Worm (Caenorhabditis elegans) whole organism, L1 larva: Measurements from ENCODE around the gene ogr-2.
A peak's percentile ranks its signal among the peaks of the same experiment; 100 is the strongest.

ENCODE experiments used
- C16A3.4 ChIP-seq: fragments of 150-350 bp; optimal IDR thresholded peaks from 2 replicates; lab custom pipeline; 2014; ENCODE audit warnings: missing biosample characterization, missing genetic modification characterization
- alr-1 ChIP-seq: fragments of 200-800 bp; sonication (Bioruptor generic); optimal IDR thresholded peaks from 2 replicates; lab custom pipeline; 2018; ENCODE audit warnings: borderline replicate concordance, mild to moderate bottlenecking, missing genetic modification characterization, missing compliant biosample characterization
- blmp-1 ChIP-seq: fragments of 150-350 bp; optimal IDR thresholded peaks from 2 replicates; lab custom pipeline; 2014; ENCODE audit warnings: missing biosample characterization, missing genetic modification characterization
- ceh-8 ChIP-seq: fragments of 200-800 bp; sonication (Bioruptor generic); optimal IDR thresholded peaks from 2 replicates; lab custom pipeline; 2018; ENCODE audit warnings: mild to moderate bottlenecking, missing genetic modification characterization, moderate library complexity, missing compliant biosample characterization
- ceh-82 ChIP-seq, 3 experiments: fragments of 150-350 bp in 1 of 3; sonication (generic microtip) in 2 of 3; optimal IDR thresholded peaks; 2 replicates each; lab custom pipeline; 2014 to 2017; ENCODE audit warnings: missing biosample characterization in 3 of 3, missing genetic modification characterization in 3 of 3
- ceh-88 ChIP-seq: fragments of 200-800 bp; sonication (Bioruptor generic); IDR thresholded peaks from 2 replicates; pipeline ENCODE4 v1.3.6; 2022; ENCODE audit warnings: missing genetic modification characterization, missing compliant biosample characterization
- ceh-90 ChIP-seq: sonication (generic microtip); optimal IDR thresholded peaks from 2 replicates; lab custom pipeline; 2016; ENCODE audit warnings: missing genetic modification characterization, missing compliant biosample characterization
- dsc-1 ChIP-seq: sonication (generic microtip); optimal IDR thresholded peaks from 2 replicates; lab custom pipeline; 2016; ENCODE audit warnings: mild to moderate bottlenecking, missing genetic modification characterization, missing compliant biosample characterization
- efl-1 ChIP-seq, 4 experiments: fragments of 150-350 bp; optimal IDR thresholded peaks in 3 of 4; peaks in 1 of 4; 1 replicate in 1 of 4; 2 replicates in 3 of 4; lab custom pipeline; 2014; ENCODE audit warnings: missing biosample characterization in 2 of 4, missing genetic modification characterization in 2 of 4, missing genetic modification reagents in 2 of 4
- efl-3 ChIP-seq: fragments of 200-800 bp; sonication (Bioruptor generic); optimal IDR thresholded peaks from 2 replicates; lab custom pipeline; 2018; ENCODE audit warnings: mild to moderate bottlenecking, missing genetic modification characterization, missing compliant biosample characterization
- egl-13 ChIP-seq: sonication (generic microtip); optimal IDR thresholded peaks from 2 replicates; lab custom pipeline; 2016; ENCODE audit warnings: missing genotype, missing genetic modification reagents, missing genetic modification characterization, missing compliant biosample characterization
- egl-27 ChIP-seq, 2 experiments: fragments of 150-350 bp in 1 of 2; sonication (generic microtip); optimal IDR thresholded peaks; 3 replicates each; lab custom pipeline; 2017 to 2018; ENCODE audit warnings: missing biosample characterization in 2 of 2, missing genetic modification characterization in 2 of 2, missing genetic modification reagents in 2 of 2
- elt-2 ChIP-seq: sonication (generic microtip); optimal IDR thresholded peaks from 2 replicates; lab custom pipeline; 2016; ENCODE audit warnings: missing genetic modification characterization, mild to moderate bottlenecking, inconsistent platforms, missing compliant biosample characterization, missing genetic modification reagents
- elt-3 ChIP-seq, 6 experiments: fragments of 150-350 bp in 1 of 6; sonication (generic microtip); optimal IDR thresholded peaks; 2 replicates each; lab custom pipeline; 2017 to 2018; ENCODE audit warnings: missing biosample characterization in 6 of 6, missing genetic modification characterization in 6 of 6, inconsistent platforms in 1 of 6
- fkh-10 ChIP-seq: sonication (generic microtip); optimal IDR thresholded peaks from 2 replicates; lab custom pipeline; 2017; ENCODE audit warnings: missing biosample characterization, missing genetic modification reagents, missing genetic modification characterization
- fkh-4 ChIP-seq: sonication (generic microtip); optimal IDR thresholded peaks from 2 replicates; lab custom pipeline; 2016; ENCODE audit warnings: missing compliant biosample characterization, missing genetic modification characterization, borderline replicate concordance
- fkh-8 ChIP-seq: sonication (generic microtip); optimal IDR thresholded peaks from 2 replicates; lab custom pipeline; 2016; ENCODE audit warnings: mild to moderate bottlenecking, missing genetic modification characterization, missing compliant biosample characterization
- irx-1 ChIP-seq: sonication (generic microtip); optimal IDR thresholded peaks from 2 replicates; lab custom pipeline; 2016; ENCODE audit warnings: missing genetic modification characterization, missing compliant biosample characterization
- isw-1 ChIP-seq: fragments of 200-800 bp; sonication (Bioruptor generic); IDR thresholded peaks from 2 replicates; pipeline ENCODE4 v1.3.6; 2022; ENCODE audit warnings: missing genetic modification characterization, missing compliant biosample characterization
- jun-1 ChIP-seq: fragments of 150-350 bp; optimal IDR thresholded peaks from 2 replicates; lab custom pipeline; 2014; ENCODE audit warnings: missing biosample characterization, missing genetic modification reagents, missing genetic modification characterization
- lin-13 ChIP-seq: fragments of 150-350 bp; optimal IDR thresholded peaks from 2 replicates; lab custom pipeline; 2014; ENCODE audit warnings: missing biosample characterization, missing genetic modification reagents, missing genetic modification characterization
- lin-14 ChIP-seq: fragments of 200-800 bp; sonication (Bioruptor generic); optimal IDR thresholded peaks from 2 replicates; lab custom pipeline; 2018; ENCODE audit warnings: mild to moderate bottlenecking, missing genetic modification characterization, moderate library complexity, missing compliant biosample characterization
- lin-35 ChIP-seq, 2 experiments: fragments of 150-350 bp; optimal IDR thresholded peaks; 2 replicates each; lab custom pipeline; 2014; ENCODE audit warnings: missing biosample characterization in 2 of 2, missing genetic modification characterization in 2 of 2, missing genetic modification reagents in 2 of 2
- lsy-2 ChIP-seq, 2 experiments: fragments of 150-350 bp; optimal IDR thresholded peaks; 2 replicates each; lab custom pipeline; 2014; ENCODE audit warnings: missing biosample characterization in 2 of 2, missing genetic modification characterization in 2 of 2
- mab-9 ChIP-seq: fragments of 200-800 bp; sonication (Bioruptor generic); IDR thresholded peaks from 2 replicates; pipeline ENCODE4 v1.3.6; 2022; ENCODE audit warnings: missing genetic modification reagents, missing genetic modification characterization, missing compliant biosample characterization
- mep-1 ChIP-seq: fragments of 150-350 bp; optimal IDR thresholded peaks from 2 replicates; lab custom pipeline; 2014; ENCODE audit warnings: missing biosample characterization, missing genetic modification characterization
- nhr-19 ChIP-seq: fragments of 200-800 bp; sonication (Bioruptor generic); conservative IDR thresholded peaks from 2 replicates; pipeline ENCODE4 v1.3.6; 2022; ENCODE audit warnings: missing genetic modification characterization, missing compliant biosample characterization
- nhr-20 ChIP-seq: sonication (generic microtip); optimal IDR thresholded peaks from 2 replicates; lab custom pipeline; 2016; ENCODE audit warnings: mild to moderate bottlenecking, missing genetic modification characterization, missing compliant biosample characterization
- nhr-71 ChIP-seq: sonication (generic microtip); optimal IDR thresholded peaks from 2 replicates; lab custom pipeline; 2016; ENCODE audit warnings: mild to moderate bottlenecking, missing genetic modification characterization, moderate library complexity, missing compliant biosample characterization
- nhr-85 ChIP-seq: sonication (generic microtip); peaks from one replicate; lab custom pipeline; 2016; ENCODE audit warnings: missing genetic modification characterization, inconsistent platforms, missing compliant biosample characterization
- nhr-90 ChIP-seq: sonication (generic microtip); optimal IDR thresholded peaks from 2 replicates; lab custom pipeline; 2016; ENCODE audit warnings: mild to moderate bottlenecking, missing genetic modification characterization, missing compliant biosample characterization; ENCODE audit not compliant: poor library complexity
- pax-3 ChIP-seq: fragments of 200-800 bp; sonication (Bioruptor generic); optimal IDR thresholded peaks from 2 replicates; lab custom pipeline; 2018; ENCODE audit warnings: mild to moderate bottlenecking, missing genetic modification characterization, moderate library complexity, missing compliant biosample characterization
- rnt-1 ChIP-seq: sonication (generic microtip); optimal IDR thresholded peaks from 2 replicates; lab custom pipeline; 2016; ENCODE audit warnings: mild to moderate bottlenecking, missing genetic modification characterization, moderate library complexity, missing compliant biosample characterization
- snpc-4 ChIP-seq: fragments of 150-350 bp; optimal IDR thresholded peaks from 2 replicates; lab custom pipeline; 2014; ENCODE audit warnings: missing biosample characterization, missing genetic modification characterization
- snu-23 ChIP-seq: sonication (generic microtip); optimal IDR thresholded peaks from 2 replicates; lab custom pipeline; 2016; ENCODE audit warnings: missing genetic modification characterization, missing compliant biosample characterization
- swsn-7 ChIP-seq: sonication (generic microtip); optimal IDR thresholded peaks from 2 replicates; lab custom pipeline; 2016; ENCODE audit warnings: missing genetic modification characterization, missing compliant biosample characterization
- tbx-2 ChIP-seq: sonication (generic microtip); optimal IDR thresholded peaks from 2 replicates; lab custom pipeline; 2016; ENCODE audit warnings: missing genetic modification characterization, missing compliant biosample characterization
- xbp-1 ChIP-seq: sonication (generic microtip); optimal IDR thresholded peaks from 2 replicates; lab custom pipeline; 2016; ENCODE audit warnings: missing genetic modification characterization, missing compliant biosample characterization
- zip-4 ChIP-seq: fragments of 200-800 bp; sonication (Bioruptor generic); optimal IDR thresholded peaks from 2 replicates; lab custom pipeline; 2018; ENCODE audit warnings: mild to moderate bottlenecking, missing genetic modification characterization, moderate library complexity, missing compliant biosample characterization
- ztf-11 ChIP-seq, 2 experiments: sonication (generic microtip); optimal IDR thresholded peaks; 2 replicates each; lab custom pipeline; 2016 to 2017; ENCODE audit warnings: missing genetic modification characterization in 2 of 2, missing biosample characterization in 1 of 2, missing compliant biosample characterization in 1 of 2
- ztf-4 ChIP-seq: fragments of 150-350 bp; optimal IDR thresholded peaks from 2 replicates; lab custom pipeline; 2014; ENCODE audit warnings: missing biosample characterization, missing genetic modification characterization

ogr-2 gene

DNA sequence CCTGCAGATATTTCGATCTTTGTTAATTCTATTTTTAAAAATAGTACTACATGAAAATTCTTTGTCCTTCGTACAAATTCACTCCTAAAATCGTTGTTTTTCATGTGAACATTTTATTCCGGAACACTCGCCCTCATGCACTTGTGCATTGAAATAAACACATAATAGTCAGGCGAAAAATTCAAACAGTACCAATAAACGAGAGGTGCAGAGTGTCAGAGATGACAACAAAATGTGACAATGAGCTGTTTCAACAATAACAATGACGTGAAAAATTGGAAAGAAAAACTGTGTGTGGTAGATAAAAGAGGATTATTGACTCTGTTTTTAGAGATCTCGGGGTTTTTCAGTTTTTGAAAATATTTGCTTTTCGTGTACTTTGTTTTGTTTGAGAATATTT, 12.7 kb upstream of the ogr-2 start, which contains the start of gene F52H3.6:
Gene F52H3.6 (minus strand): TSS at position 228 of the 400 bp plus-strand sequence.
- TF ChIP-seq efl-1 (optimal IDR thresholded peaks at IDR 0.05; lab: Kevin White, UChicago), result no peak
- TF ChIP-seq efl-1 (GFP tag; optimal IDR thresholded peaks at IDR 0.05 in 1 of 2; lab: Kevin White, UChicago), result peak in 1 of 2 experiments; percentile 21
- no peak for TF ChIP-seq fkh-8 (tag; lab: Kevin White, UChicago)
- peak in 1 of 2 experiments; percentile 10 for TF ChIP-seq lin-35 (GFP tag; optimal IDR thresholded peaks at IDR 0.05; lab: Kevin White, UChicago)
- peak; percentile 16 for TF ChIP-seq elt-2 (tag; lab: Kevin White, UChicago)

DNA sequence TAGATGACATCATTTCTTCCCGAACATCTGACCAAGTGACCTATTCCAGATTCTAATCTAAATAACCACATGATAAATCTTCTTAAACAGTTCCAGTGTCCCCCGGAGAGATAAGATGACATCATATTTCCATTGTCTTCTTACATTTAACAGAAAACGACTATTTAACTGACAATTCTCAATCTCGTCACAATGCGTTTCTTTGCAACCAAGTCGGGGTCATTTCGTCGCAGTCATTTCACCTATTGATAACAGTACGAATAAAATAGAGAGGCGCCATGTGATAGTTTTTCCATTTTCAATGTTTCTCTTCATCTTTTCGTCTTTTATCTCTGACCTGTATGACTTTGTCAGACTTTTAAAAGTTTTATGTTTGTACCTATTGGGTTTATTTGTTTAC, 11.9 kb upstream of the ogr-2 start:
- no peak for TF ChIP-seq mab-9
- peak; percentile 84 for TF ChIP-seq blmp-1 (tag; lab: Kevin White, UChicago)
- peak in 1 of 2 experiments; percentile 8 for TF ChIP-seq lsy-2 (tag; optimal IDR thresholded peaks at IDR 0.05; lab: Kevin White, UChicago)
- peak; percentile 73 for TF ChIP-seq lin-14
- TF ChIP-seq nhr-20, result peak; percentile 75
- TF ChIP-seq nhr-90 (tag; lab: Kevin White, UChicago), result peak; percentile 58
- TF ChIP-seq nhr-19 (GFP tag; lab: Robert Waterston, UW), result peak; percentile 32; the same call in 1 of the 2 replicates
- no peak for TF ChIP-seq efl-3
- no peak for TF ChIP-seq fkh-4 (tag; lab: Kevin White, UChicago)
- no peak for TF ChIP-seq rnt-1 (tag; lab: Kevin White, UChicago)
- no peak for TF ChIP-seq alr-1 (tag; lab: Kevin White, UChicago)
- peak; percentile 90 for TF ChIP-seq nhr-85 (tag; lab: Kevin White, UChicago)
- peak; percentile 13 for TF ChIP-seq tbx-2 (tag; lab: Kevin White, UChicago)
- peak; percentile 59 for TF ChIP-seq snu-23 (GFP tag; lab: Kevin White, UChicago)
- peak; percentile 44 for TF ChIP-seq mep-1
- TF ChIP-seq elt-2 (tag; lab: Kevin White, UChicago), result peak; percentile 53
- no peak for TF ChIP-seq dsc-1 (tag; lab: Kevin White, UChicago)
- TF ChIP-seq fkh-10 (GFP tag; lab: Kevin White, UChicago), result no peak
- TF ChIP-seq lin-35 (GFP tag; optimal IDR thresholded peaks at IDR 0.05; lab: Kevin White, UChicago), result peak in 1 of 2 experiments; percentile 57
- TF ChIP-seq lin-13 (GFP tag; lab: Kevin White, UChicago), result no peak
- TF ChIP-seq nhr-71 (tag; lab: Kevin White, UChicago), result peak; percentile 60
- peak in 4 of 6 experiments; percentile 24 to 85 (median 59) for TF ChIP-seq elt-3 (tag; optimal IDR thresholded peaks at IDR 0.05; lab: Kevin White, UChicago)

ce11 chrII:10029890-10030289, 11.0 kb upstream of the ogr-2 start, which contains the start of gene ttc-36:
Gene ttc-36 (plus strand): TSS chrII:10030190.
- TF ChIP-seq ceh-82 (tag; optimal IDR thresholded peaks at IDR 0.05; lab: Kevin White, UChicago), result no peak

- TF ChIP-seq jun-1 (tag; lab: Kevin White, UChicago) (peak; percentile 79), nhr-71 (tag; lab: Kevin White, UChicago) (peak; percentile 91), fkh-8 (tag; lab: Kevin White, UChicago) (peak; percentile 79), C16A3.4 (tag; lab: Kevin White, UChicago) (peak; percentile 80), ztf-11 (tag; optimal IDR thresholded peaks at IDR 0.05; lab: Kevin White, UChicago) (peak in 1 of 2 experiments; percentile 83), nhr-90 (tag; lab: Kevin White, UChicago) (peak; percentile 84), ceh-90 (tag; lab: Kevin White, UChicago) (peak; percentile 27), zip-4 (GFP tag; lab: Kevin White, UChicago) (peak; percentile 43), swsn-7 (tag; lab: Kevin White, UChicago) (peak; percentile 87), pax-3 (peak; percentile 81), egl-13 (tag; lab: Kevin White, UChicago) (peak; percentile 64), irx-1 (peak; percentile 62), lin-35 (GFP tag; optimal IDR thresholded peaks at IDR 0.05; lab: Kevin White, UChicago) (peak; percentile 74 to 84), snpc-4 (tag; lab: Kevin White, UChicago) (peak; percentile 47), rnt-1 (tag; lab: Kevin White, UChicago) (peak; percentile 91), mab-9 (peak; percentile 97), ceh-8 (GFP tag; lab: Kevin White, UChicago) (peak; percentile 10), egl-27 (tag; optimal IDR thresholded peaks at IDR 0.05; lab: Kevin White, UChicago) (peak in 1 of 2 experiments; percentile 2), isw-1 (GFP tag; lab: Robert Waterston, UW) (peak; percentile 99), ceh-88 (peak; percentile 98), blmp-1 (tag; lab: Kevin White, UChicago) (peak; percentile 59), mep-1 (peak; percentile 76), elt-2 (tag; lab: Kevin White, UChicago) (peak; percentile 0), tbx-2 (tag; lab: Kevin White, UChicago) (peak; percentile 85), ztf-4 (tag; lab: Kevin White, UChicago) (peak; percentile 5), dsc-1 (tag; lab: Kevin White, UChicago) (peak; percentile 80), xbp-1 (tag; lab: Kevin White, UChicago) (peak; percentile 84), ceh-82 (tag; optimal IDR thresholded peaks at IDR 0.05; lab: Kevin White, UChicago) (peak; percentile 82 to 88 (median 83))
These were observed 7.6 kb upstream of the ogr-2 start, which contains the start of gene mtcu-2 for ce11 chrII:10033163-10033871. Gene mtcu-2 (minus strand): TSS chrII:10033213.
